Fruit fly (Drosophila melanogaster) whole organism, embryonic: ENCODE data around the gene CG11562.

Experiments
- Atf3 ChIP-seq: fragments of 200-800 bp; sonication (Bioruptor generic); optimal IDR thresholded peaks from 3 replicates; lab custom pipeline; 2016; ENCODE audit warnings: missing biosample characterization, missing genetic modification characterization
- CG10274 ChIP-seq: fragments of 200-800 bp; sonication (Bioruptor generic); optimal IDR thresholded peaks from 3 replicates; lab custom pipeline; 2017; ENCODE audit warnings: missing biosample characterization, mild to moderate bottlenecking, missing genetic modification characterization
- CG10431 ChIP-seq: fragments of 200-800 bp; sonication (Bioruptor generic); optimal IDR thresholded peaks from 3 replicates; lab custom pipeline; 2018; ENCODE audit warnings: missing biosample characterization, mild to moderate bottlenecking, missing genetic modification characterization
- CG10462 ChIP-seq: fragments of 200-800 bp; sonication (Bioruptor generic); optimal IDR thresholded peaks from 2 replicates; lab custom pipeline; 2016; ENCODE audit warnings: missing biosample characterization, missing genetic modification characterization
- CG11504 ChIP-seq: fragments of 200-800 bp; sonication (Bioruptor generic); optimal IDR thresholded peaks from 3 replicates; lab custom pipeline; 2019; ENCODE audit warnings: missing biosample characterization, mild to moderate bottlenecking, missing genetic modification characterization, moderate library complexity
- CG12104 ChIP-seq: fragments of 200-800 bp; sonication (Bioruptor generic); optimal IDR thresholded peaks from 3 replicates; lab custom pipeline; 2016; ENCODE audit warnings: missing biosample characterization, missing genetic modification characterization
- CG12659 ChIP-seq: fragments of 200-800 bp; sonication (Bioruptor generic); optimal IDR thresholded peaks from 3 replicates; lab custom pipeline; 2017; ENCODE audit warnings: mild to moderate bottlenecking, missing biosample characterization, missing genetic modification reagents, missing genetic modification characterization
- CG12769 ChIP-seq: fragments of 200-800 bp; sonication (Bioruptor generic); optimal IDR thresholded peaks from 2 replicates; lab custom pipeline; 2019; ENCODE audit warnings: missing biosample characterization, mild to moderate bottlenecking, missing genetic modification characterization, moderate library complexity
- CG14710 ChIP-seq: fragments of 200-800 bp; sonication (Bioruptor generic); optimal IDR thresholded peaks from 3 replicates; lab custom pipeline; 2019; ENCODE audit warnings: missing biosample characterization, mild to moderate bottlenecking, missing genetic modification characterization, moderate library complexity
- CG15601 ChIP-seq: fragments of 200-800 bp; sonication (Bioruptor generic); optimal IDR thresholded peaks from 3 replicates; lab custom pipeline; 2019; ENCODE audit warnings: missing biosample characterization, mild to moderate bottlenecking, missing genetic modification characterization, moderate library complexity
- CG1603 ChIP-seq: fragments of 200-800 bp; sonication (Bioruptor generic); optimal IDR thresholded peaks from 2 replicates; lab custom pipeline; 2019; ENCODE audit warnings: missing biosample characterization, mild to moderate bottlenecking, missing genetic modification characterization, moderate library complexity
- CG17829 ChIP-seq: fragments of 200-800 bp; optimal IDR thresholded peaks from 2 replicates; lab custom pipeline; 2019; ENCODE audit warnings: missing biosample characterization, mild to moderate bottlenecking, missing genetic modification characterization, moderate library complexity
- CG18262 ChIP-seq: fragments of 200-800 bp; optimal IDR thresholded peaks from 3 replicates; lab custom pipeline; 2019; ENCODE audit warnings: missing biosample characterization, mild to moderate bottlenecking, missing genetic modification characterization, moderate library complexity
- CG1832 ChIP-seq: fragments of 200-800 bp; sonication (Bioruptor generic); optimal IDR thresholded peaks from 2 replicates; lab custom pipeline; 2017; ENCODE audit warnings: missing biosample characterization, mild to moderate bottlenecking, missing genetic modification characterization, inconsistent platforms
- CG2712 ChIP-seq: fragments of 200-800 bp; optimal IDR thresholded peaks from 3 replicates; lab custom pipeline; 2019; ENCODE audit warnings: missing biosample characterization, mild to moderate bottlenecking, missing genetic modification characterization, moderate library complexity
- CG2875 ChIP-seq: fragments of 200-800 bp; sonication (Bioruptor generic); optimal IDR thresholded peaks from 2 replicates; lab custom pipeline; 2017; ENCODE audit warnings: missing biosample characterization, mild to moderate bottlenecking, missing genetic modification characterization, missing genetic modification reagents
- CG31441 ChIP-seq: fragments of 200-800 bp; sonication (Bioruptor generic); IDR thresholded peaks from 2 replicates; pipeline ENCODE4 v1.3.6; 2022; ENCODE audit warnings: missing biosample characterization, missing genetic modification characterization
- CG32767 ChIP-seq: fragments of 200-800 bp; sonication (Bioruptor generic); IDR thresholded peaks from 2 replicates; pipeline ENCODE4 v1.3.6; 2022; ENCODE audit warnings: missing biosample characterization, missing genetic modification characterization
- CG3281 ChIP-seq: fragments of 200-800 bp; sonication (Bioruptor generic); optimal IDR thresholded peaks from 3 replicates; lab custom pipeline; 2017; ENCODE audit warnings: missing biosample characterization, mild to moderate bottlenecking, missing genetic modification characterization
- CG4360 ChIP-seq: fragments of 200-800 bp; sonication (Bioruptor generic); IDR thresholded peaks from 2 replicates; pipeline ENCODE4 v1.3.6; 2022; ENCODE audit warnings: missing biosample characterization, missing genetic modification characterization
- CG4404 ChIP-seq: fragments of 200-800 bp; sonication (Bioruptor generic); IDR thresholded peaks from 2 replicates; pipeline ENCODE4 v1.3.6; 2022; ENCODE audit warnings: missing biosample characterization, missing genetic modification characterization
- CG6683 ChIP-seq: fragments of 200-800 bp; sonication (Bioruptor generic); optimal IDR thresholded peaks from 2 replicates; lab custom pipeline; 2017; ENCODE audit warnings: missing biosample characterization, mild to moderate bottlenecking, missing genetic modification characterization, missing genetic modification reagents
- CG7786 ChIP-seq: fragments of 200-800 bp; sonication (Bioruptor generic); optimal IDR thresholded peaks from 2 replicates; lab custom pipeline; 2016; ENCODE audit warnings: missing biosample characterization, missing genetic modification characterization
- CG8765 ChIP-seq: fragments of 200-800 bp; sonication (Bioruptor generic); IDR thresholded peaks from 2 replicates; pipeline ENCODE4 v1.3.6; 2022; ENCODE audit warnings: missing biosample characterization, missing genetic modification characterization
- CG9437 ChIP-seq: fragments of 200-800 bp; sonication (Bioruptor generic); optimal IDR thresholded peaks from 2 replicates; lab custom pipeline; 2018; ENCODE audit warnings: missing biosample characterization, mild to moderate bottlenecking, missing genetic modification characterization
- CG9727 ChIP-seq: fragments of 200-800 bp; sonication (Bioruptor generic); optimal IDR thresholded peaks from 3 replicates; lab custom pipeline; 2017; ENCODE audit warnings: missing biosample characterization, mild to moderate bottlenecking, missing genetic modification characterization
- CG9817 ChIP-seq: fragments of 200-800 bp; sonication (Bioruptor generic); optimal IDR thresholded peaks from 2 replicates; lab custom pipeline; 2018; ENCODE audit warnings: missing biosample characterization, mild to moderate bottlenecking, missing genetic modification characterization, moderate library complexity
- E2f2 ChIP-seq: fragments of 200-800 bp; sonication (Bioruptor generic); IDR thresholded peaks from 2 replicates; pipeline ENCODE4 v1.3.6; 2022; ENCODE audit warnings: missing biosample characterization, missing genetic modification characterization
- Elba2 ChIP-seq: fragments of 200-800 bp; sonication (Bioruptor generic); optimal IDR thresholded peaks from 3 replicates; lab custom pipeline; 2016; ENCODE audit warnings: missing biosample characterization, missing genetic modification characterization
- HLH4C ChIP-seq: fragments of 200-800 bp; sonication (Bioruptor generic); IDR thresholded peaks from 3 replicates; pipeline ENCODE4 v1.3.6; 2022; ENCODE audit warnings: missing biosample characterization, missing genetic modification characterization; ENCODE audit not compliant: partially characterized antibody
- HLH54F ChIP-seq: fragments of 200-800 bp; sonication (Bioruptor generic); optimal IDR thresholded peaks from 3 replicates; lab custom pipeline; 2016; ENCODE audit warnings: missing biosample characterization, missing genetic modification characterization
- Hey ChIP-seq: fragments of 200-800 bp; sonication (Bioruptor generic); optimal IDR thresholded peaks from 3 replicates; lab custom pipeline; 2018; ENCODE audit warnings: missing biosample characterization, mild to moderate bottlenecking, missing genetic modification characterization
- Hr39 ChIP-seq: fragments of >200 bp; optimal IDR thresholded peaks from 2 replicates; lab custom pipeline; 2017
- Hsf ChIP-seq: fragments of 200-800 bp; sonication (Bioruptor generic); optimal IDR thresholded peaks from 3 replicates; lab custom pipeline; 2016; ENCODE audit warnings: missing biosample characterization, missing genetic modification characterization
- Jarid2 ChIP-seq: fragments of 200-800 bp; sonication (Bioruptor generic); optimal IDR thresholded peaks from 3 replicates; lab custom pipeline; 2017; ENCODE audit warnings: mild to moderate bottlenecking, missing biosample characterization, missing genetic modification reagents, missing genetic modification characterization
- Lim3 ChIP-seq: fragments of 200-800 bp; sonication (Bioruptor generic); IDR thresholded peaks from 2 replicates; pipeline ENCODE4 v1.3.6; 2022; ENCODE audit warnings: missing biosample characterization, missing genetic modification characterization
- Scr ChIP-seq: fragments of 200-800 bp; sonication (Bioruptor generic); IDR thresholded peaks from 2 replicates; pipeline ENCODE4 v1.3.6; 2022; ENCODE audit warnings: missing biosample characterization, missing genetic modification characterization; ENCODE audit not compliant: partially characterized antibody
- Stat92E ChIP-seq, 3 experiments: fragments of >200 bp in 2 of 3; fragments of 200-800 bp in 1 of 3; sonication (Bioruptor generic) in 1 of 3; optimal IDR thresholded peaks; 2 replicates each; lab custom pipeline; 2017 to 2019; ENCODE audit warnings: missing biosample characterization in 3 of 3, missing genetic modification characterization in 3 of 3, mild to moderate bottlenecking in 1 of 3, moderate library complexity in 1 of 3
- chif ChIP-seq, 2 experiments: fragments of 200-800 bp; sonication (Bioruptor generic); optimal IDR thresholded peaks; 3 replicates each; lab custom pipeline; 2016; ENCODE audit warnings: missing biosample characterization in 2 of 2, missing genetic modification characterization in 2 of 2
- danr ChIP-seq: fragments of 200-800 bp; sonication (Bioruptor generic); IDR thresholded peaks from 2 replicates; pipeline ENCODE4 v1.3.6; 2022; ENCODE audit warnings: missing biosample characterization, missing genetic modification characterization
- emc ChIP-seq: fragments of 200-800 bp; sonication (Bioruptor generic); optimal IDR thresholded peaks from 2 replicates; lab custom pipeline; 2016; ENCODE audit warnings: missing biosample characterization, missing genetic modification characterization
- fd64A ChIP-seq: fragments of 200-800 bp; sonication (Bioruptor generic); optimal IDR thresholded peaks from 3 replicates; lab custom pipeline; 2018; ENCODE audit warnings: missing biosample characterization, mild to moderate bottlenecking, missing genetic modification characterization
- klu ChIP-seq: fragments of 200-800 bp; sonication (Bioruptor generic); IDR thresholded peaks from 2 replicates; pipeline ENCODE4 v1.3.6; 2022; ENCODE audit warnings: missing biosample characterization, missing genetic modification characterization
- pan ChIP-seq, 4 experiments: fragments of >200 bp in 3 of 4; fragments of 200-800 bp in 1 of 4; sonication (Bioruptor generic) in 1 of 4; optimal IDR thresholded peaks in 3 of 4; IDR thresholded peaks in 1 of 4; 2 replicates each; pipeline versions ENCODE4 v1.3.6 to Lab custom; 2017 to 2022; ENCODE audit warnings: missing biosample characterization in 2 of 4, missing genetic modification characterization in 2 of 4, mixed read lengths in 1 of 4
- pita ChIP-seq: fragments of 200-800 bp; sonication (Bioruptor generic); optimal IDR thresholded peaks from 2 replicates; lab custom pipeline; 2017; ENCODE audit warnings: missing biosample characterization, mild to moderate bottlenecking, missing genetic modification characterization
- tll ChIP-seq, 2 experiments: fragments of 200-800 bp in 1 of 2; fragments of >200 bp in 1 of 2; sonication (Bioruptor generic) in 1 of 2; optimal IDR thresholded peaks; 2 replicates each; lab custom pipeline; 2017 to 2019; ENCODE audit warnings: missing biosample characterization in 2 of 2, missing genetic modification characterization in 2 of 2, mild to moderate bottlenecking in 1 of 2, moderate library complexity in 1 of 2
- trem ChIP-seq: fragments of 200-800 bp; optimal IDR thresholded peaks from 3 replicates; lab custom pipeline; 2019; ENCODE audit warnings: missing biosample characterization, mild to moderate bottlenecking, missing genetic modification characterization, moderate library complexity
- zf30C ChIP-seq: fragments of 200-800 bp; sonication (Bioruptor generic); optimal IDR thresholded peaks from 3 replicates; lab custom pipeline; 2018; ENCODE audit warnings: missing biosample characterization, mild to moderate bottlenecking, missing genetic modification characterization

CG11562 gene

dm6 chr2L:267441-268089 lies 24.7 kb upstream of the CG11562 start, which contains the start of gene CG17075 (continued):
- TF ChIP-seq Elba2 (GFP tag; lab: Kevin White, UChicago) (no peak), trem (tag; lab: Kevin White, UChicago) (peak; percentile 78), CG1603 (peak; percentile 83), CG8765 (GFP tag; lab: Robert Waterston, UW) (0 out of 2 replicates have a peak, but pooled peaks have one; percentile 42), Hey (tag; lab: Kevin White, UChicago) (peak; percentile 62), CG10431 (GFP tag; lab: Kevin White, UChicago) (peak; percentile 40), CG12769 (tag; lab: Kevin White, UChicago) (peak; percentile 94), klu (GFP tag; lab: Robert Waterston, UW) (peak; percentile 92), CG18262 (tag; lab: Kevin White, UChicago) (peak; percentile 89), Hsf (GFP tag; lab: Kevin White, UChicago) (peak; percentile 91), Hr39 (lab: Kevin White, UChicago) (no peak), CG6683 (GFP tag; lab: Kevin White, UChicago) (peak; percentile 95), Atf3 (GFP tag; lab: Kevin White, UChicago) (peak; percentile 30), CG11504 (tag; lab: Kevin White, UChicago) (peak; percentile 96), CG4404 (GFP tag; lab: Robert Waterston, UW) (peak; percentile 76), CG12659 (GFP tag; lab: Kevin White, UChicago) (peak; percentile 97), CG9727 (peak; percentile 94), danr (GFP tag; lab: Robert Waterston, UW) (peak; percentile 91), CG15601 (tag; lab: Kevin White, UChicago) (peak; percentile 100), CG9817 (peak; percentile 93), emc (peak; percentile 62), CG7786 (peak; percentile 55), Jarid2 (GFP tag; lab: Kevin White, UChicago) (peak; percentile 78), CG1832 (GFP tag; lab: Kevin White, UChicago) (no peak), CG3281 (GFP tag; lab: Kevin White, UChicago) (peak; percentile 95), tll (GFP tag; optimal IDR thresholded peaks at IDR 0.05; lab: Kevin White, UChicago) (no peak), Lim3 (peak; percentile 81), CG9437 (GFP tag; lab: Kevin White, UChicago) (peak; percentile 87), CG2712 (tag; lab: Kevin White, UChicago) (peak; percentile 92), CG10274 (GFP tag; lab: Kevin White, UChicago) (peak; percentile 64), CG14710 (peak; percentile 79), zf30C (peak; percentile 77), Stat92E (GFP tag; optimal IDR thresholded peaks at IDR 0.05; lab: Kevin White, UChicago) (peak in 1 of 3 experiments; percentile 16), CG32767 (GFP tag; lab: Robert Waterston, UW) (peak; percentile 91), CG10462 (peak; percentile 88), pan (optimal IDR thresholded peaks at IDR 0.05; lab: Kevin White, UChicago) (no peak), pan (GFP tag; optimal IDR thresholded peaks at IDR 0.05 in 1 of 2, IDR thresholded peaks at IDR 0.05 in 1 of 2) (peak in 1 of 2 experiments; percentile 97), pita (no peak), CG17829 (tag; lab: Kevin White, UChicago) (peak; percentile 89), HLH54F (GFP tag; lab: Kevin White, UChicago) (peak; percentile 77), CG31441 (GFP tag; lab: Robert Waterston, UW) (peak; percentile 98), E2f2 (GFP tag; lab: Robert Waterston, UW) (peak; percentile 79), Scr (GFP tag; lab: Robert Waterston, UW) (no peak), CG12104 (GFP tag; lab: Kevin White, UChicago) (peak; percentile 92), fd64A (GFP tag; lab: Kevin White, UChicago) (peak; percentile 77), CG4360 (peak; percentile 63), CG2875 (GFP tag; lab: Kevin White, UChicago) (peak; percentile 87), HLH4C (GFP tag; lab: Robert Waterston, UW) (no peak), chif (GFP tag; optimal IDR thresholded peaks at IDR 0.05; lab: Kevin White, UChicago) (peak; percentile 67 to 82)
